Worm (Caenorhabditis elegans) whole organism, L2 larva: ENCODE data around the gene vha-6.

ENCODE experiments used
- ama-1 ChIP-seq: fragments of 150-350 bp; optimal IDR thresholded peaks from 2 replicates; lab custom pipeline; 2018; ENCODE audit warnings: inconsistent platforms
- blmp-1 ChIP-seq: sonication (generic microtip); optimal IDR thresholded peaks from 2 replicates; lab custom pipeline; 2017; ENCODE audit warnings: missing genetic modification characterization, mild to moderate bottlenecking, missing compliant biosample characterization, antibody characterized with exemption, moderate library complexity; ENCODE audit not compliant: insufficient read depth
- egl-27 ChIP-seq: sonication (generic microtip); optimal IDR thresholded peaks from 3 replicates; lab custom pipeline; 2017; ENCODE audit warnings: missing biosample characterization, missing genetic modification reagents, missing genetic modification characterization
- elt-1 ChIP-seq: fragments of 150-350 bp; optimal IDR thresholded peaks from 2 replicates; lab custom pipeline; 2014; ENCODE audit warnings: missing biosample characterization, missing genetic modification characterization
- elt-3 ChIP-seq: sonication (generic microtip); optimal IDR thresholded peaks from 2 replicates; lab custom pipeline; 2017; ENCODE audit warnings: missing biosample characterization, missing genetic modification characterization
- lsy-2 ChIP-seq, 2 experiments: fragments of 150-350 bp in 1 of 2; sonication (generic microtip) in 1 of 2; optimal IDR thresholded peaks; 2 replicates each; lab custom pipeline; 2014 to 2017; ENCODE audit warnings: missing biosample characterization in 2 of 2, missing genetic modification characterization in 2 of 2
- nhr-129 ChIP-seq: fragments of 150-350 bp; optimal IDR thresholded peaks from 2 replicates; lab custom pipeline; 2014; ENCODE audit warnings: missing biosample characterization, missing genetic modification characterization
- nhr-23 ChIP-seq: fragments of 150-350 bp; optimal IDR thresholded peaks from 2 replicates; lab custom pipeline; 2014; ENCODE audit warnings: missing biosample characterization, missing genetic modification reagents, missing genetic modification characterization
- nhr-77 ChIP-seq: fragments of 150-350 bp; optimal IDR thresholded peaks from 2 replicates; lab custom pipeline; 2014; ENCODE audit warnings: missing biosample characterization, missing genetic modification characterization
- skn-1 ChIP-seq: sonication (generic microtip); optimal IDR thresholded peaks from 2 replicates; lab custom pipeline; 2017; ENCODE audit warnings: missing biosample characterization, missing genetic modification characterization
- unc-62 ChIP-seq: fragments of 150-350 bp; optimal IDR thresholded peaks from 2 replicates; lab custom pipeline; 2014; ENCODE audit warnings: missing biosample characterization, missing genetic modification reagents, missing genetic modification characterization
- ztf-1 ChIP-seq: fragments of 200-800 bp; sonication (Bioruptor generic); conservative IDR thresholded peaks from 2 replicates; pipeline ENCODE4 v1.3.6; 2022; ENCODE audit warnings: missing genetic modification characterization, missing compliant biosample characterization
- ztf-4 ChIP-seq: fragments of 150-350 bp; optimal IDR thresholded peaks from 2 replicates; lab custom pipeline; 2014; ENCODE audit warnings: missing biosample characterization, missing genetic modification characterization

- TF ChIP-seq ama-1 (lab: Kevin White, UChicago), result no peak
- no peak for TF ChIP-seq nhr-77 (tag; lab: Kevin White, UChicago)
- no peak for TF ChIP-seq unc-62
- TF ChIP-seq elt-3, result no peak
- no peak for TF ChIP-seq nhr-129 (tag; lab: Kevin White, UChicago)
- TF ChIP-seq blmp-1 (tag; lab: Kevin White, UChicago), result no peak
- TF ChIP-seq ztf-1 (GFP tag; lab: Robert Waterston, UW), result no peak
- no peak for TF ChIP-seq ztf-4 (tag; lab: Kevin White, UChicago)
- no peak for TF ChIP-seq elt-1 (tag; lab: Kevin White, UChicago)
- no peak for TF ChIP-seq egl-27 (tag; lab: Kevin White, UChicago)
- TF ChIP-seq nhr-23 (tag; lab: Kevin White, UChicago), result no peak
- no peak for TF ChIP-seq skn-1
- TF ChIP-seq lsy-2 (tag; optimal IDR thresholded peaks at IDR 0.05; lab: Kevin White, UChicago), result no peak
These were observed 12.6 kb upstream of the vha-6 start for ce11 chrII:11450882-11451281.
